Worm (Caenorhabditis elegans) whole organism, late embryonic: Measurements from ENCODE around the gene mrp-5.

Experiments
- K09A11.1 ChIP-seq: sonication (generic microtip); optimal IDR thresholded peaks from 2 replicates; lab custom pipeline; 2017; ENCODE audit warnings: antibody characterized with exemption, mild to moderate bottlenecking, missing genetic modification characterization, missing compliant biosample characterization; ENCODE audit not compliant: insufficient read depth
- T23F11.4 ChIP-seq: fragments of 200-800 bp; sonication (Bioruptor generic); optimal IDR thresholded peaks from 2 replicates; lab custom pipeline; 2018; ENCODE audit warnings: mild to moderate bottlenecking, missing genetic modification characterization, missing compliant biosample characterization
- ama-1 ChIP-seq: fragments of 150-350 bp; optimal IDR thresholded peaks from 2 replicates; lab custom pipeline; 2014
- ceh-18 ChIP-seq: sonication (generic microtip); optimal IDR thresholded peaks from 2 replicates; lab custom pipeline; 2016; ENCODE audit warnings: missing genetic modification characterization, missing compliant biosample characterization
- ceh-24 ChIP-seq: sonication (generic microtip); optimal IDR thresholded peaks from 2 replicates; lab custom pipeline; 2016; ENCODE audit warnings: mild to moderate bottlenecking, missing genetic modification characterization, missing compliant biosample characterization
- dve-1 ChIP-seq: sonication (generic microtip); optimal IDR thresholded peaks from 2 replicates; lab custom pipeline; 2017; ENCODE audit warnings: antibody characterized with exemption, mild to moderate bottlenecking, missing genetic modification characterization, missing compliant biosample characterization
- elt-4 ChIP-seq: sonication (generic microtip); optimal IDR thresholded peaks from 2 replicates; lab custom pipeline; 2016; ENCODE audit warnings: missing genetic modification characterization, missing compliant biosample characterization
- eyg-1 ChIP-seq: sonication (generic microtip); optimal IDR thresholded peaks from 2 replicates; lab custom pipeline; 2016; ENCODE audit warnings: missing genotype, missing genetic modification characterization, missing compliant biosample characterization
- fkh-10 ChIP-seq: fragments of 150-350 bp; optimal IDR thresholded peaks from 2 replicates; lab custom pipeline; 2014; ENCODE audit warnings: missing biosample characterization, missing genetic modification reagents, missing genetic modification characterization
- nhr-11 ChIP-seq: fragments of 150-350 bp; optimal IDR thresholded peaks from 2 replicates; lab custom pipeline; 2014; ENCODE audit warnings: missing biosample characterization, missing genetic modification characterization
- pat-9 ChIP-seq: fragments of 200-800 bp; sonication (Bioruptor generic); optimal IDR thresholded peaks from 2 replicates; lab custom pipeline; 2018; ENCODE audit warnings: mild to moderate bottlenecking, missing genetic modification characterization, moderate library complexity, missing compliant biosample characterization
- pqm-1 ChIP-seq: sonication (generic microtip); optimal IDR thresholded peaks from 2 replicates; lab custom pipeline; 2016; ENCODE audit warnings: missing genetic modification characterization, missing compliant biosample characterization
- sox-4 ChIP-seq: sonication (generic microtip); optimal IDR thresholded peaks from 2 replicates; lab custom pipeline; 2017; ENCODE audit warnings: mild to moderate bottlenecking, missing genetic modification characterization, inconsistent platforms, missing compliant biosample characterization
- unc-42 ChIP-seq: sonication (generic microtip); optimal IDR thresholded peaks from 2 replicates; lab custom pipeline; 2016; ENCODE audit warnings: missing genotype, missing genetic modification characterization, missing compliant biosample characterization

DNA sequence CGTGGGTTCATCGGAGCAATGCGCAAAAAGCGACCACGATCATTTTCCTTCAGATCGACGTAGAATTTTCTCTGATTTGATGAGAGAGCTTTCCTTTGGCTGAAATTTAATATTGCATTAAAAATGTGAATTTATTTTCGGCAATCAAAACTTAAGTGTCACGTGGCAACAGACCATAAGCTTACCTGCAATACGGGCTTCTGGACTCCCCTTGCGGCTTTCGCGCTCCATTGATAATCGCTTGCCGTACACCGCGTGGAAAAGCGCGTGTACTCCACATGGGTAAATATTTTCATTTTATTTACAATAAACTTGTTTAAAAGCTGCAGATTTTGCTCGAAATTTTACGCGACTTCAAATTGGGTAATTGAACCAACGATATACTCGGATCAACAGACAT lies 36.4 kb upstream of the mrp-5 start, which contains the start of gene plp-2:
- TF ChIP-seq pat-9 (tag; lab: Kevin White, UChicago) (no peak), pqm-1 (no peak), ceh-18 (tag; lab: Kevin White, UChicago) (no peak), fkh-10 (GFP tag; lab: Kevin White, UChicago) (no peak), eyg-1 (tag; lab: Kevin White, UChicago) (no peak), unc-42 (no peak), T23F11.4 (GFP tag; lab: Kevin White, UChicago) (no peak), nhr-11 (tag; lab: Kevin White, UChicago) (no peak), dve-1 (tag; lab: Kevin White, UChicago) (no peak), sox-4 (tag; lab: Kevin White, UChicago) (no peak), elt-4 (tag; lab: Kevin White, UChicago) (no peak), ama-1 (lab: Kevin White, UChicago) (no peak), ceh-24 (tag; lab: Kevin White, UChicago) (no peak), K09A11.1 (no peak)
